Worm (Caenorhabditis elegans) whole organism, late embryonic: ENCODE results near the gene F53H2.1.
A peak's percentile ranks its signal among the peaks of the same experiment; 100 is the strongest.

Experiments used
- C08G9.2 ChIP-seq: sonication (generic microtip); optimal IDR thresholded peaks from 2 replicates; lab custom pipeline; 2016; ENCODE audit warnings: mild to moderate bottlenecking, missing genetic modification characterization, moderate library complexity, missing compliant biosample characterization
- K02D7.2 ChIP-seq: sonication (generic microtip); optimal IDR thresholded peaks from 2 replicates; lab custom pipeline; 2017; ENCODE audit warnings: mild to moderate bottlenecking, missing genetic modification characterization, missing compliant biosample characterization
- Y22D7AL.16 ChIP-seq: sonication (generic microtip); optimal IDR thresholded peaks from 2 replicates; lab custom pipeline; 2016; ENCODE audit warnings: missing genetic modification characterization, missing compliant biosample characterization
- ahr-1 ChIP-seq: sonication (generic microtip); optimal IDR thresholded peaks from 2 replicates; lab custom pipeline; 2016; ENCODE audit warnings: missing genetic modification characterization, missing compliant biosample characterization
- ceh-14 ChIP-seq: sonication (generic microtip); optimal IDR thresholded peaks from 2 replicates; lab custom pipeline; 2016; ENCODE audit warnings: missing genotype, missing genetic modification characterization, missing compliant biosample characterization
- ceh-19 ChIP-seq: fragments of 200-800 bp; sonication (Bioruptor generic); optimal IDR thresholded peaks from 2 replicates; lab custom pipeline; 2018; ENCODE audit warnings: mild to moderate bottlenecking, missing genetic modification characterization, missing compliant biosample characterization
- ceh-2 ChIP-seq: sonication (generic microtip); optimal IDR thresholded peaks from 2 replicates; lab custom pipeline; 2016; ENCODE audit warnings: missing genotype, missing genetic modification characterization, missing compliant biosample characterization
- ceh-22 ChIP-seq: sonication (generic microtip); optimal IDR thresholded peaks from 2 replicates; lab custom pipeline; 2017; ENCODE audit warnings: missing biosample characterization, missing genetic modification characterization
- ceh-6 ChIP-seq: fragments of 200-800 bp; sonication (Bioruptor generic); optimal IDR thresholded peaks from 2 replicates; lab custom pipeline; 2018; ENCODE audit warnings: mild to moderate bottlenecking, missing genetic modification characterization, missing compliant biosample characterization
- ceh-9 ChIP-seq: sonication (generic microtip); optimal IDR thresholded peaks from 2 replicates; lab custom pipeline; 2016; ENCODE audit warnings: mild to moderate bottlenecking, missing genetic modification characterization, inconsistent platforms, missing compliant biosample characterization
- che-1 ChIP-seq: sonication (generic microtip); optimal IDR thresholded peaks from 2 replicates; lab custom pipeline; 2016; ENCODE audit warnings: mild to moderate bottlenecking, missing genetic modification characterization, missing compliant biosample characterization
- dmd-4 ChIP-seq: sonication (generic microtip); optimal IDR thresholded peaks from 2 replicates; lab custom pipeline; 2016; ENCODE audit warnings: borderline replicate concordance, missing genetic modification characterization, missing compliant biosample characterization
- elt-2 ChIP-seq: sonication (generic microtip); optimal IDR thresholded peaks from 2 replicates; lab custom pipeline; 2016; ENCODE audit warnings: missing genetic modification reagents, missing genetic modification characterization, missing compliant biosample characterization
- ets-4 ChIP-seq: sonication (generic microtip); optimal IDR thresholded peaks from 2 replicates; lab custom pipeline; 2016; ENCODE audit warnings: missing genetic modification characterization, missing compliant biosample characterization
- fkh-10 ChIP-seq: fragments of 150-350 bp; optimal IDR thresholded peaks from 2 replicates; lab custom pipeline; 2014; ENCODE audit warnings: missing biosample characterization, missing genetic modification reagents, missing genetic modification characterization
- gmeb-2 ChIP-seq: sonication (generic microtip); optimal IDR thresholded peaks from 2 replicates; lab custom pipeline; 2016; ENCODE audit warnings: missing genetic modification characterization, inconsistent platforms, missing compliant biosample characterization
- hlh-30 ChIP-seq: sonication (generic microtip); optimal IDR thresholded peaks from 2 replicates; lab custom pipeline; 2017; ENCODE audit warnings: antibody characterized with exemption, missing genetic modification characterization, missing compliant biosample characterization; ENCODE audit not compliant: insufficient read depth
- hlh-8 ChIP-seq: sonication (generic microtip); optimal IDR thresholded peaks from 2 replicates; lab custom pipeline; 2016; ENCODE audit warnings: missing genotype, missing genetic modification characterization, missing compliant biosample characterization
- lim-6 ChIP-seq: sonication (generic microtip); optimal IDR thresholded peaks from 2 replicates; lab custom pipeline; 2016; ENCODE audit warnings: missing genetic modification characterization, missing compliant biosample characterization
- mec-3 ChIP-seq: sonication (generic microtip); optimal IDR thresholded peaks from 2 replicates; lab custom pipeline; 2016; ENCODE audit warnings: borderline replicate concordance, missing genetic modification characterization, missing compliant biosample characterization
- nfya-1 ChIP-seq: sonication (generic microtip); optimal IDR thresholded peaks from 2 replicates; lab custom pipeline; 2017; ENCODE audit warnings: missing genetic modification characterization, mild to moderate bottlenecking, missing compliant biosample characterization, antibody characterized with exemption, moderate library complexity
- npax-4 ChIP-seq: sonication (generic microtip); optimal IDR thresholded peaks from 2 replicates; lab custom pipeline; 2016; ENCODE audit warnings: missing genetic modification characterization, missing compliant biosample characterization
- pag-3 ChIP-seq: sonication (generic microtip); optimal IDR thresholded peaks from 2 replicates; lab custom pipeline; 2016; ENCODE audit warnings: missing compliant biosample characterization, missing genetic modification characterization, borderline replicate concordance
- pat-9 ChIP-seq: fragments of 200-800 bp; sonication (Bioruptor generic); optimal IDR thresholded peaks from 2 replicates; lab custom pipeline; 2018; ENCODE audit warnings: mild to moderate bottlenecking, missing genetic modification characterization, moderate library complexity, missing compliant biosample characterization
- pha-2 ChIP-seq: sonication (generic microtip); optimal IDR thresholded peaks from 2 replicates; lab custom pipeline; 2017; ENCODE audit warnings: mild to moderate bottlenecking, missing genetic modification characterization, missing compliant biosample characterization
- rnt-1 ChIP-seq: sonication (generic microtip); optimal IDR thresholded peaks from 2 replicates; lab custom pipeline; 2016; ENCODE audit warnings: missing genetic modification characterization, missing compliant biosample characterization
- sdc-2 ChIP-seq: sonication (generic microtip); optimal IDR thresholded peaks from 2 replicates; lab custom pipeline; 2016; ENCODE audit warnings: missing genotype, missing genetic modification characterization, missing compliant biosample characterization
- sox-2 ChIP-seq: fragments of 200-800 bp; sonication (Bioruptor generic); IDR thresholded peaks from 2 replicates; pipeline ENCODE4 v1.3.6; 2022; ENCODE audit warnings: missing genetic modification reagents, missing genetic modification characterization, missing compliant biosample characterization
- tbx-2 ChIP-seq: sonication (generic microtip); optimal IDR thresholded peaks from 2 replicates; lab custom pipeline; 2016; ENCODE audit warnings: missing genetic modification characterization, missing compliant biosample characterization
- tbx-7 ChIP-seq: sonication (generic microtip); optimal IDR thresholded peaks from 2 replicates; lab custom pipeline; 2016; ENCODE audit warnings: missing genotype, missing genetic modification characterization, missing compliant biosample characterization
- unc-3 ChIP-seq, 2 experiments: fragments of 200-800 bp in 1 of 2; sonication (Bioruptor generic) in 1 of 2; sonication (generic microtip) in 1 of 2; conservative IDR thresholded peaks in 1 of 2; optimal IDR thresholded peaks in 1 of 2; 2 replicates each; pipeline versions ENCODE4 v1.3.6 to Lab custom; 2016 to 2022; ENCODE audit warnings: missing compliant biosample characterization in 2 of 2, missing genetic modification characterization in 2 of 2, missing genetic modification reagents in 1 of 2
- unc-42 ChIP-seq: sonication (generic microtip); optimal IDR thresholded peaks from 2 replicates; lab custom pipeline; 2016; ENCODE audit warnings: missing genotype, missing genetic modification characterization, missing compliant biosample characterization

The F53H2.1 gene

DNA sequence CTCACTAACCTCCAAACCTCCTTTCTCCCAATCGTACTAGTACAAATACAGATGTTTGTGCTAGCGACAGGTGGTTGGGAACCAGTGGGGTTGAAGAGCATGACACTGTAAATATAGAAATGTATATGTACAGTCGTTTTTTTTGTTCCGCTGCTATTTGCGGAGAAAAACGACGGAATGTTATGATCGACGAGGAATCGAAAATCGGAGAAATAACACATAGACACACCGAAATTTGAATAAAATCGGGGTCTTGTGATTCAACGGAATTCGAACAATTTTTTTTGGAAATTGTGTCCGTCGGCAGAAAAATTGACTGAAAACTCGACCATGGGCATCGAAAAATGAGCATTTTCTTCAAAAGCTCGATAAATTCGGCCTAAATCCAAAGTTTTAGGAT is 24.1 kb downstream of the F53H2.1 start, which contains the start of gene F53H2.3:
F53H2.3 (minus strand) TSS at position 101 of the 400 bp plus-strand sequence.
- TF ChIP-seq ets-4 (no peak), ceh-6 (GFP tag; lab: Kevin White, UChicago) (no peak), elt-2 (no peak), tbx-2 (tag; lab: Kevin White, UChicago) (no peak)

- TF ChIP-seq npax-4 (tag; lab: Kevin White, UChicago), result no peak
- peak; percentile 6 for TF ChIP-seq hlh-30 (tag; lab: Kevin White, UChicago)
Measured at ce11 chrV:20412225-20412624, 24.7 kb downstream of the F53H2.1 start.

DNA sequence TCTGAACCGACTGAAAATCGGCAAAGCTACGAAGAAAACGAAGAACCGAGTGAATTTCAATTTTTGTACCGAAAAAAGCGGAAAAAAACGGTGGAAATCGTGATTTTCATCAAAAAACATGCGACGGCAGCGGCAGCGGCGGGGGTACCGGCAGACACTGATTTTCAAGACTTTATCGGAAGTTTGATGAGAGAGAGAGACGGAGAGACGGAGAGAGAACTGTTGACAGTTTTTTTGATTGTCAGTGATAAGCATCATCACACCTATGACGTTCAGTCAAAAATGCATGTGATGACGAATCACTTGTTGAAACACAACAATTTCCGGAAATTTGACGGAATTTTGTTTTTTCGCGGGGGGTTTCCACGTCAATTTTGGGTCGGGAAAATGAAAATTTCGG is 25.9 kb downstream of the F53H2.1 start:
- TF ChIP-seq K02D7.2 (tag; lab: Kevin White, UChicago), result no peak
- TF ChIP-seq unc-42 (tag; lab: Kevin White, UChicago), result no peak
- no peak for TF ChIP-seq ceh-9 (tag; lab: Kevin White, UChicago)

- TF ChIP-seq pha-2 (no peak), pag-3 (tag; lab: Kevin White, UChicago) (no peak), ceh-22 (tag; lab: Kevin White, UChicago) (no peak), nfya-1 (tag; lab: Kevin White, UChicago) (no peak), lim-6 (tag; lab: Kevin White, UChicago) (no peak), ahr-1 (no peak), tbx-7 (tag; lab: Kevin White, UChicago) (no peak), che-1 (tag; lab: Kevin White, UChicago) (no peak), rnt-1 (no peak), ceh-14 (tag; lab: Kevin White, UChicago) (no peak), sdc-2 (no peak), hlh-8 (no peak), gmeb-2 (tag; lab: Kevin White, UChicago) (no peak), pat-9 (tag; lab: Kevin White, UChicago) (no peak), mec-3 (no peak), ceh-19 (GFP tag; lab: Kevin White, UChicago) (no peak)
- TF ChIP-seq, all 69 proteins: peak for 0
Measured at ce11 chrV:20413936-20414335, 26.4 kb downstream of the F53H2.1 start.

DNA sequence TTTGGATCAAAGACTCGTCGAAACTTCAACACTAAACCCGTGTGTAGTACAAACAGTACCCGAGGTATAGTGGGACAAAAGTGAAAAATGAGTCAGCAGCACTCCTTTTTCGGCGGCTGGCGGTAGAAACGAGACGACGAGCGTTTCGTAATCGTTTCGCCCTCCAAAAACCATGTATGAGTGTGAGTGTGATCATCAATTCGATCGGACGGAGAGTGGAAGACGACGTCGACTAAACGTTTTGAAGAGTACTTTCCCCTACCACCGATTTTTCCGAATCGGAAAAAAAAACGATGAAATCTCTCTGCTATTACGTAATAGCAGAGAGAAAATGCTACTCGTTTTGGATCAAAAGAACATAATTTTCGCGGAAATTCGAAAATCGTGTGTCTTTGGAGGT is 27.9 kb downstream of the F53H2.1 start:
- TF ChIP-seq dmd-4 (tag; lab: Kevin White, UChicago) (no peak), nfya-1 (tag; lab: Kevin White, UChicago) (no peak), C08G9.2 (no peak)
- TF ChIP-seq, all 69 proteins: peak for 0

ce11 chrV:20416335-20416734 is 28.8 kb downstream of the F53H2.1 start:
- TF ChIP-seq ceh-2, result no peak
- no peak for TF ChIP-seq nfya-1 (tag; lab: Kevin White, UChicago)
- TF ChIP-seq fkh-10 (GFP tag; lab: Kevin White, UChicago), result no peak
- TF ChIP-seq Y22D7AL.16 (tag; lab: Kevin White, UChicago), result no peak
- TF ChIP-seq sox-2 (GFP tag; lab: Robert Waterston, UW), result no peak
- TF ChIP-seq unc-3 (GFP tag; conservative IDR thresholded peaks at IDR 0.05; lab: Robert Waterston, UW), result no peak
- no peak for TF ChIP-seq unc-3 (tag; optimal IDR thresholded peaks at IDR 0.05; lab: Kevin White, UChicago)
